Worm (Caenorhabditis elegans): ENCODE results near the gene Y53F4B.23.

DNA sequence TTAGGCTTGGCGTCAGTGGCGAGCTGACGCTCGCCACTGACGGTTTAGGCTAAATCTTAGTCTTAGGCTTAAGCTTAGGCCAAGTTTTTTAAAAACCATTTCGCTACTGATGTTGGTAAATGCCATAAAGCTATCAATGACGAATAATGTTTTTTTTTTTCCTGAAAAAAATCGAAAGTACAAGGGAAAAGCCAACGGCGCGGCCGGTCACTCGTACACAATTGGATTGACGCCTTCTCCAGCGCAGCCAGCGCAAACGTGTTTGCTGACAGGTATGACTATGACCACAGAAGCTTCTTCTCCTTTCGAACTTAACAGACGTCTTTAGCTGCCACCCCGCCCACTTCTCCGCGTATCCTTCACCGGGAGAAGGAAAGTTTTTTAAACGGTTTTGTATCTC lies 21.3 kb downstream of the Y53F4B.23 start, which contains the start of gene Y53F4B.27:
- no peak for TF ChIP-seq lin-13 (GFP tag; optimal IDR thresholded peaks at IDR 0.05)
- no peak for TF ChIP-seq mxl-3 (GFP tag; optimal IDR thresholded peaks at IDR 0.05)
- TF ChIP-seq ztf-11 (tag; optimal IDR thresholded peaks at IDR 0.05), result no peak
- no peak for TF ChIP-seq spr-1 (tag; optimal IDR thresholded peaks at IDR 0.05)
- no peak for TF ChIP-seq nhr-77 (tag; optimal IDR thresholded peaks at IDR 0.05)
- no peak for TF ChIP-seq unc-130 (GFP tag; optimal IDR thresholded peaks at IDR 0.05)
- TF ChIP-seq egl-27 (tag; optimal IDR thresholded peaks at IDR 0.05), result no peak
- no peak for TF ChIP-seq F49E8.2 (tag; optimal IDR thresholded peaks at IDR 0.05; ENCODE audit: borderline replicate concordance)
- TF ChIP-seq ama-1 (optimal IDR thresholded peaks at IDR 0.05), result no peak
- TF ChIP-seq set-16 (GFP tag; IDR thresholded peaks at IDR 0.05), result no peak
- TF ChIP-seq zag-1 (tag; optimal IDR thresholded peaks at IDR 0.05), result no peak
